Worm (Caenorhabditis elegans) whole organism, young adult: ENCODE measurements around the gene spas-1.
A peak's percentile ranks its signal among the peaks of the same experiment; 100 is the strongest.

Experiments used
- B0035.1 ChIP-seq: sonication (generic microtip); optimal IDR thresholded peaks from 2 replicates; lab custom pipeline; 2016; ENCODE audit warnings: missing genetic modification characterization, mild to moderate bottlenecking, missing compliant biosample characterization, missing genotype, missing genetic modification reagents
- C06A6.2 ChIP-seq: fragments of 200-800 bp; sonication (Bioruptor generic); conservative IDR thresholded peaks from 2 replicates; pipeline ENCODE4 v1.3.6; 2022; ENCODE audit warnings: missing genetic modification characterization, missing compliant biosample characterization
- F10E7.11 ChIP-seq: sonication (generic microtip); optimal IDR thresholded peaks from 2 replicates; lab custom pipeline; 2017; ENCODE audit warnings: mild to moderate bottlenecking, missing genetic modification characterization, moderate library complexity, missing compliant biosample characterization
- F23B12.7 ChIP-seq: sonication (generic microtip); optimal IDR thresholded peaks from 2 replicates; lab custom pipeline; 2017; ENCODE audit warnings: missing genetic modification characterization, mild to moderate bottlenecking, missing compliant biosample characterization, antibody characterized with exemption, moderate library complexity; ENCODE audit not compliant: insufficient read depth
- F33H1.4 ChIP-seq: fragments of 200-800 bp; sonication (Bioruptor generic); IDR thresholded peaks from 2 replicates; pipeline ENCODE4 v1.3.6; 2022; ENCODE audit warnings: missing genetic modification reagents, missing genetic modification characterization, missing compliant biosample characterization
- F39B2.1 ChIP-seq: fragments of 200-800 bp; sonication (Bioruptor generic); IDR thresholded peaks from 2 replicates; pipeline ENCODE4 v1.3.6; 2022; ENCODE audit warnings: missing genetic modification reagents, missing genetic modification characterization, missing compliant biosample characterization
- F52B5.7 ChIP-seq: sonication (generic microtip); optimal IDR thresholded peaks from 2 replicates; lab custom pipeline; 2016; ENCODE audit warnings: mild to moderate bottlenecking, missing genetic modification characterization, missing compliant biosample characterization
- F57C9.4 ChIP-seq: sonication (generic microtip); optimal IDR thresholded peaks from 2 replicates; lab custom pipeline; 2017; ENCODE audit warnings: mild to moderate bottlenecking, missing genetic modification characterization, missing compliant biosample characterization
- K11D2.4 ChIP-seq: fragments of 200-800 bp; sonication (Bioruptor generic); IDR thresholded peaks from 2 replicates; pipeline ENCODE4 v1.3.6; 2022; ENCODE audit warnings: missing genetic modification reagents, missing genetic modification characterization, missing compliant biosample characterization
- T07F8.4 ChIP-seq: sonication (generic microtip); optimal IDR thresholded peaks from 2 replicates; lab custom pipeline; 2016; ENCODE audit warnings: mild to moderate bottlenecking, missing genetic modification characterization, moderate library complexity, missing compliant biosample characterization
- T26A5.8 ChIP-seq: sonication (generic microtip); optimal IDR thresholded peaks from 2 replicates; lab custom pipeline; 2016; ENCODE audit warnings: missing genetic modification characterization, missing compliant biosample characterization
- Y95B8A.8 ChIP-seq: fragments of 200-800 bp; sonication (Bioruptor generic); IDR thresholded peaks from 2 replicates; pipeline ENCODE4 v1.3.6; 2022; ENCODE audit warnings: missing genetic modification reagents, missing genetic modification characterization, missing compliant biosample characterization
- ama-1 ChIP-seq, 3 experiments: fragments of 150-350 bp in 1 of 3; sonication (generic microtip) in 2 of 3; optimal IDR thresholded peaks; 2 replicates each; lab custom pipeline; 2014 to 2018; ENCODE audit warnings: missing biosample characterization in 2 of 3, missing genetic modification characterization in 2 of 3, missing genetic modification reagents in 2 of 3
- athp-1 ChIP-seq: sonication (generic microtip); optimal IDR thresholded peaks from 2 replicates; lab custom pipeline; 2017; ENCODE audit warnings: mild to moderate bottlenecking, missing genetic modification characterization, missing compliant biosample characterization
- attf-3 ChIP-seq: fragments of 200-800 bp; sonication (Bioruptor generic); conservative IDR thresholded peaks from 2 replicates; pipeline ENCODE4 v1.3.6; 2022; ENCODE audit warnings: missing genetic modification reagents, missing genetic modification characterization, missing compliant biosample characterization
- attf-5 ChIP-seq: fragments of 200-800 bp; sonication (Bioruptor generic); optimal IDR thresholded peaks from 2 replicates; lab custom pipeline; 2018; ENCODE audit warnings: mild to moderate bottlenecking, missing genetic modification characterization, missing compliant biosample characterization
- bed-1 ChIP-seq: fragments of 200-800 bp; sonication (Bioruptor generic); IDR thresholded peaks from 2 replicates; pipeline ENCODE4 v1.3.6; 2022; ENCODE audit warnings: missing genetic modification reagents, missing genetic modification characterization, missing compliant biosample characterization
- ccch-3 ChIP-seq: fragments of 200-800 bp; sonication (Bioruptor generic); optimal IDR thresholded peaks from 2 replicates; lab custom pipeline; 2018; ENCODE audit warnings: mild to moderate bottlenecking, missing genetic modification characterization, missing compliant biosample characterization
- cebp-1 ChIP-seq, 2 experiments: fragments of 200-800 bp in 1 of 2; sonication (Bioruptor generic) in 1 of 2; sonication (generic microtip) in 1 of 2; IDR thresholded peaks in 1 of 2; optimal IDR thresholded peaks in 1 of 2; 2 replicates each; pipeline versions ENCODE4 v1.3.6 to Lab custom; 2017 to 2022; ENCODE audit warnings: missing compliant biosample characterization in 2 of 2, missing genetic modification characterization in 2 of 2, mild to moderate bottlenecking in 1 of 2, missing genetic modification reagents in 1 of 2, moderate library complexity in 1 of 2
- ceh-58 ChIP-seq: fragments of 200-800 bp; sonication (Bioruptor generic); IDR thresholded peaks from 2 replicates; pipeline ENCODE4 v1.3.6; 2022; ENCODE audit warnings: missing genetic modification characterization, missing compliant biosample characterization
- ceh-79 ChIP-seq: sonication (generic microtip); optimal IDR thresholded peaks from 2 replicates; lab custom pipeline; 2017; ENCODE audit warnings: mild to moderate bottlenecking, missing genetic modification characterization, missing compliant biosample characterization
- chd-7 ChIP-seq: sonication (generic microtip); optimal IDR thresholded peaks from 2 replicates; lab custom pipeline; 2016; ENCODE audit warnings: mild to moderate bottlenecking, missing genetic modification characterization, moderate library complexity, missing compliant biosample characterization
- dpff-1 ChIP-seq: sonication (generic microtip); optimal IDR thresholded peaks from 2 replicates; lab custom pipeline; 2017; ENCODE audit warnings: mild to moderate bottlenecking, missing genetic modification characterization, missing compliant biosample characterization
- dpl-1 ChIP-seq: fragments of 150-350 bp; optimal IDR thresholded peaks from 2 replicates; lab custom pipeline; 2014; ENCODE audit warnings: missing biosample characterization, missing genetic modification reagents, missing genetic modification characterization
- efl-1 ChIP-seq: fragments of 150-350 bp; optimal IDR thresholded peaks from 2 replicates; lab custom pipeline; 2014; ENCODE audit warnings: missing biosample characterization, missing genetic modification reagents, missing genetic modification characterization
- egl-18 ChIP-seq: fragments of 200-800 bp; sonication (Bioruptor generic); IDR thresholded peaks from 2 replicates; pipeline ENCODE4 v1.3.6; 2022; ENCODE audit warnings: missing genetic modification reagents, missing genetic modification characterization, missing compliant biosample characterization
- fkh-3 ChIP-seq: sonication (generic microtip); optimal IDR thresholded peaks from 2 replicates; lab custom pipeline; 2016; ENCODE audit warnings: mild to moderate bottlenecking, missing genetic modification characterization, missing compliant biosample characterization
- hlh-26 ChIP-seq: fragments of 200-800 bp; sonication (Bioruptor generic); conservative IDR thresholded peaks from 2 replicates; pipeline ENCODE4 v1.3.6; 2022; ENCODE audit warnings: missing genetic modification reagents, missing genetic modification characterization, missing compliant biosample characterization
- hmg-20 ChIP-seq: fragments of 200-800 bp; sonication (Bioruptor generic); IDR thresholded peaks from 2 replicates; pipeline ENCODE4 v1.3.6; 2022; ENCODE audit warnings: missing genetic modification reagents, missing genetic modification characterization, missing compliant biosample characterization
- hrde-1 ChIP-seq: sonication (generic microtip); optimal IDR thresholded peaks from 2 replicates; lab custom pipeline; 2016; ENCODE audit warnings: missing genetic modification characterization, mild to moderate bottlenecking, missing compliant biosample characterization, moderate library complexity, missing genotype, missing genetic modification reagents, borderline replicate concordance
- lin-35 ChIP-seq, 3 experiments: fragments of 150-350 bp in 2 of 3; sonication (generic microtip) in 1 of 3; optimal IDR thresholded peaks; 2 replicates each; lab custom pipeline; 2014 to 2018; ENCODE audit warnings: missing biosample characterization in 3 of 3, missing genetic modification characterization in 3 of 3, missing genetic modification reagents in 3 of 3
- lsl-1 ChIP-seq: fragments of 200-800 bp; sonication (Bioruptor generic); optimal IDR thresholded peaks from 2 replicates; lab custom pipeline; 2018; ENCODE audit warnings: mild to moderate bottlenecking, missing genetic modification characterization, moderate library complexity, missing compliant biosample characterization
- lsy-27 ChIP-seq: sonication (generic microtip); optimal IDR thresholded peaks from 2 replicates; lab custom pipeline; 2017; ENCODE audit warnings: missing genetic modification characterization, mild to moderate bottlenecking, missing compliant biosample characterization, antibody characterized with exemption, missing genotype, borderline replicate concordance; ENCODE audit not compliant: insufficient read depth
- madf-6 ChIP-seq: fragments of 200-800 bp; sonication (Bioruptor generic); IDR thresholded peaks from 2 replicates; pipeline ENCODE4 v1.3.6; 2022; ENCODE audit warnings: missing genetic modification reagents, missing genetic modification characterization, missing compliant biosample characterization
- madf-8 ChIP-seq: fragments of 200-800 bp; sonication (Bioruptor generic); conservative IDR thresholded peaks from 2 replicates; pipeline ENCODE4 v1.3.6; 2022; ENCODE audit warnings: missing genetic modification reagents, missing genetic modification characterization, missing compliant biosample characterization
- mel-28 ChIP-seq: sonication (generic microtip); optimal IDR thresholded peaks from 2 replicates; lab custom pipeline; 2016; ENCODE audit warnings: borderline replicate concordance, mild to moderate bottlenecking, missing genetic modification characterization, missing compliant biosample characterization
- nfya-1 ChIP-seq: sonication (generic microtip); optimal IDR thresholded peaks from 2 replicates; lab custom pipeline; 2017; ENCODE audit warnings: antibody characterized with exemption, missing compliant biosample characterization, missing genetic modification characterization, borderline replicate concordance; ENCODE audit not compliant: insufficient read depth
- nfyb-1 ChIP-seq: fragments of 200-800 bp; sonication (Bioruptor generic); IDR thresholded peaks from 2 replicates; pipeline ENCODE4 v1.3.6; 2022; ENCODE audit warnings: missing genetic modification reagents, missing genetic modification characterization, missing compliant biosample characterization
- nhr-179 ChIP-seq: sonication (generic microtip); optimal IDR thresholded peaks from 2 replicates; lab custom pipeline; 2016; ENCODE audit warnings: mild to moderate bottlenecking, missing genetic modification characterization, missing compliant biosample characterization
- rcor-1 ChIP-seq: fragments of 200-800 bp; sonication (Bioruptor generic); IDR thresholded peaks from 2 replicates; pipeline ENCODE4 v1.3.6; 2022; ENCODE audit warnings: missing genetic modification reagents, missing genetic modification characterization, missing compliant biosample characterization
- snpc-1.1 ChIP-seq: sonication (generic microtip); optimal IDR thresholded peaks from 2 replicates; lab custom pipeline; 2017; ENCODE audit warnings: missing genetic modification characterization, mild to moderate bottlenecking, missing compliant biosample characterization, antibody characterized with exemption, moderate library complexity, missing genotype, missing genetic modification reagents; ENCODE audit not compliant: insufficient read depth
- snpc-1.3 ChIP-seq: sonication (generic microtip); optimal IDR thresholded peaks from 2 replicates; lab custom pipeline; 2017; ENCODE audit warnings: missing genetic modification characterization, mild to moderate bottlenecking, missing compliant biosample characterization, antibody characterized with exemption, moderate library complexity, missing genotype, missing genetic modification reagents; ENCODE audit not compliant: insufficient read depth
- tlf-1 ChIP-seq: fragments of 200-800 bp; sonication (Bioruptor generic); optimal IDR thresholded peaks from 2 replicates; lab custom pipeline; 2018; ENCODE audit warnings: mild to moderate bottlenecking, missing genetic modification characterization, missing compliant biosample characterization
- xnd-1 ChIP-seq: sonication (generic microtip); optimal IDR thresholded peaks from 2 replicates; lab custom pipeline; 2016; ENCODE audit warnings: missing genotype, missing genetic modification reagents, missing genetic modification characterization, missing compliant biosample characterization
- ztf-18 ChIP-seq: sonication (generic microtip); optimal IDR thresholded peaks from 2 replicates; lab custom pipeline; 2016; ENCODE audit warnings: missing genotype, mild to moderate bottlenecking, missing genetic modification characterization, missing compliant biosample characterization

Gene spas-1

DNA sequence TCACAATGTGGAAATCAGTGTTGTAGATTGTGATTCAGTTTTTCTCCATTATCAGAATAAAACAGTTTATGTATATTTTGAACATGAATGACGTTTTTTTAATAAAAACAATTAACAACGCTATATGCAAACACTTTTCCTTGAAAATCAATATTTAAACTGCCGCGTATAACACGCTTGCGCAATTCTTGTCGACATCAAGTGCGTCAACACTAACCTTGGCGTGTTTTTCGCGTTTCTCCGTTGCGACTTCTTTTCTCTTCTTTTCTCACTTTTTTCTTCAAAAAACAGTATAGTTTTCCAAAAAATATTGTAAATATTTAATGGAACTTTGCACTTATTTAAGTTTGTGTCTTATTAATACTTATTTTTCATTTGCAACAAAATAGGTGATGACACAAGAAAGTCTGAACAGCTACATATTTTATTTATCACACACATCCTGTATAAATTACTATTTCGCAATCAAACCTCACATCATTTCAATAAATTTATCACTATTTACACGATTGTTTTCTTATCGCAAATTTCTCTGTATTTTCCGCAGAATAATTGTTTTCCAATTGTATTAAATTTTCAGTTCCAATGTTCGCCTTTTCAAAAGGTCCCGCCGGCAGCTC is at the start of gene spas-1:
Gene spas-1, plus strand, starts transcription at position 572 of the 620 bp plus-strand sequence.
- TF ChIP-seq lin-35 (GFP tag; optimal IDR thresholded peaks at IDR 0.05; lab: Kevin White, UChicago) (peak; percentile 23 to 96 (median 81)), ama-1 (optimal IDR thresholded peaks at IDR 0.05; lab: Kevin White, UChicago) (no peak), ama-1 (GFP tag; optimal IDR thresholded peaks at IDR 0.05; lab: Kevin White, UChicago) (no peak), dpl-1 (GFP tag; lab: Kevin White, UChicago) (peak; percentile 91), xnd-1 (tag; lab: Kevin White, UChicago) (peak; percentile 40), F33H1.4 (GFP tag; lab: Robert Waterston, UW) (peak; percentile 52), lsy-27 (tag; lab: Kevin White, UChicago) (no peak), chd-7 (tag; lab: Kevin White, UChicago) (no peak), attf-3 (0 out of 2 replicates have a peak, but pooled peaks have one; percentile 14), ceh-79 (tag; lab: Kevin White, UChicago) (no peak), B0035.1 (tag; lab: Kevin White, UChicago) (peak; percentile 10), C06A6.2 (GFP tag; lab: Robert Waterston, UW) (peak; percentile 69), hlh-26 (GFP tag; lab: Robert Waterston, UW) (no peak), cebp-1 (GFP tag; IDR thresholded peaks at IDR 0.05; lab: Robert Waterston, UW) (0 out of 2 replicates have a peak, but pooled peaks have one; percentile 37), cebp-1 (tag; optimal IDR thresholded peaks at IDR 0.05; lab: Kevin White, UChicago) (peak; percentile 89), rcor-1 (GFP tag; lab: Robert Waterston, UW) (peak; percentile 85), tlf-1 (GFP tag; lab: Kevin White, UChicago) (peak; percentile 68), F52B5.7 (tag; lab: Kevin White, UChicago) (no peak), F10E7.11 (tag; lab: Kevin White, UChicago) (no peak), mel-28 (tag; lab: Kevin White, UChicago) (no peak), dpff-1 (tag; lab: Kevin White, UChicago) (no peak), madf-6 (GFP tag; lab: Robert Waterston, UW) (peak; percentile 72), F57C9.4 (no peak), ccch-3 (GFP tag; lab: Kevin White, UChicago) (no peak), T07F8.4 (tag; lab: Kevin White, UChicago) (no peak), attf-5 (peak; percentile 84), athp-1 (tag; lab: Kevin White, UChicago) (no peak), bed-1 (no peak), snpc-1.3 (tag; lab: Kevin White, UChicago) (no peak), egl-18 (GFP tag; lab: Robert Waterston, UW) (no peak), nfya-1 (no peak), K11D2.4 (peak; percentile 40; the same call in 1 of the 2 replicates), hrde-1 (tag; lab: Kevin White, UChicago) (no peak), ztf-18 (tag; lab: Kevin White, UChicago) (peak; percentile 98), F39B2.1 (no peak), T26A5.8 (tag; lab: Kevin White, UChicago) (no peak), Y95B8A.8 (GFP tag; lab: Robert Waterston, UW) (no peak), nhr-179 (tag; lab: Kevin White, UChicago) (no peak), madf-8 (GFP tag; lab: Robert Waterston, UW) (no peak; the same call in 1 of the 2 replicates), ceh-58 (no peak), fkh-3 (tag; lab: Kevin White, UChicago) (no peak), hmg-20 (GFP tag; lab: Robert Waterston, UW) (no peak), snpc-1.1 (peak; percentile 16), F23B12.7 (tag; lab: Kevin White, UChicago) (peak; percentile 88), nfyb-1 (GFP tag; lab: Robert Waterston, UW) (peak; percentile 56; the same call in 1 of the 2 replicates), efl-1 (GFP tag; lab: Kevin White, UChicago) (peak; percentile 79), lsl-1 (GFP tag; lab: Kevin White, UChicago) (peak; percentile 54)
